Fruit fly (Drosophila melanogaster) whole organism, embryonic: ENCODE data around the gene CG7582.

Source experiments
- Atf-2 ChIP-seq: fragments of 200-800 bp; sonication (Bioruptor generic); optimal IDR thresholded peaks from 2 replicates; lab custom pipeline; 2016; ENCODE audit warnings: missing biosample characterization, missing genetic modification characterization
- B-H2 ChIP-seq: fragments of 200-800 bp; sonication (Bioruptor generic); optimal IDR thresholded peaks from 2 replicates; lab custom pipeline; 2018; ENCODE audit warnings: missing biosample characterization, mild to moderate bottlenecking, missing genetic modification characterization
- Bdp1 ChIP-seq: fragments of 200-800 bp; sonication (Bioruptor generic); optimal IDR thresholded peaks from 3 replicates; lab custom pipeline; 2016; ENCODE audit warnings: missing biosample characterization, missing genetic modification characterization
- CG10565 ChIP-seq: fragments of 200-800 bp; sonication (Bioruptor generic); optimal IDR thresholded peaks from 3 replicates; lab custom pipeline; 2016; ENCODE audit warnings: missing biosample characterization, mild to moderate bottlenecking, missing genetic modification characterization
- CG10654 ChIP-seq: fragments of 200-800 bp; sonication (Bioruptor generic); optimal IDR thresholded peaks from 2 replicates; lab custom pipeline; 2016; ENCODE audit warnings: missing biosample characterization, missing genetic modification characterization
- CG10959 ChIP-seq: fragments of 200-800 bp; sonication (Bioruptor generic); IDR thresholded peaks from 2 replicates; pipeline ENCODE4 v1.3.6; 2022; ENCODE audit warnings: missing biosample characterization, missing genetic modification characterization
- CG11695 ChIP-seq: fragments of 200-800 bp; sonication (Bioruptor generic); IDR thresholded peaks from 3 replicates; pipeline ENCODE4 v1.3.6; 2022; ENCODE audit warnings: missing biosample characterization, missing genetic modification characterization
- CG12155 ChIP-seq: fragments of 200-800 bp; sonication (Bioruptor generic); optimal IDR thresholded peaks from 3 replicates; lab custom pipeline; 2016; ENCODE audit warnings: missing biosample characterization, missing genetic modification characterization
- CG1233 ChIP-seq: fragments of 200-800 bp; sonication (Bioruptor generic); optimal IDR thresholded peaks from 4 replicates; lab custom pipeline; 2018; ENCODE audit warnings: missing biosample characterization, mild to moderate bottlenecking, missing genetic modification characterization
- CG15601 ChIP-seq: fragments of 200-800 bp; sonication (Bioruptor generic); optimal IDR thresholded peaks from 3 replicates; lab custom pipeline; 2019; ENCODE audit warnings: missing biosample characterization, mild to moderate bottlenecking, missing genetic modification characterization, moderate library complexity
- CG17912 ChIP-seq: fragments of 200-800 bp; sonication (Bioruptor generic); optimal IDR thresholded peaks from 2 replicates; lab custom pipeline; 2018; ENCODE audit warnings: missing biosample characterization, mild to moderate bottlenecking, missing genetic modification characterization
- CG2129 ChIP-seq: fragments of 200-800 bp; sonication (Bioruptor generic); IDR thresholded peaks from 2 replicates; pipeline ENCODE4 v1.3.6; 2022; ENCODE audit warnings: missing biosample characterization, missing genetic modification characterization; ENCODE audit not compliant: partially characterized antibody
- CG2712 ChIP-seq: fragments of 200-800 bp; optimal IDR thresholded peaks from 3 replicates; lab custom pipeline; 2019; ENCODE audit warnings: missing biosample characterization, mild to moderate bottlenecking, missing genetic modification characterization, moderate library complexity
- CG30020 ChIP-seq: fragments of 200-800 bp; optimal IDR thresholded peaks from 2 replicates; lab custom pipeline; 2019; ENCODE audit warnings: missing biosample characterization, mild to moderate bottlenecking, missing genetic modification characterization, moderate library complexity
- CG33557 ChIP-seq: fragments of 200-800 bp; sonication (Bioruptor generic); optimal IDR thresholded peaks from 2 replicates; lab custom pipeline; 2019; ENCODE audit warnings: missing biosample characterization, mild to moderate bottlenecking, missing genetic modification characterization, moderate library complexity
- CG4360 ChIP-seq: fragments of 200-800 bp; sonication (Bioruptor generic); IDR thresholded peaks from 2 replicates; pipeline ENCODE4 v1.3.6; 2022; ENCODE audit warnings: missing biosample characterization, missing genetic modification characterization
- CG4730 ChIP-seq: fragments of 200-800 bp; sonication (Bioruptor generic); IDR thresholded peaks from 2 replicates; pipeline ENCODE4 v1.3.6; 2022; ENCODE audit warnings: missing biosample characterization, missing genetic modification characterization
- CG4820 ChIP-seq: fragments of 200-800 bp; sonication (Bioruptor generic); optimal IDR thresholded peaks from 3 replicates; lab custom pipeline; 2016; ENCODE audit warnings: missing biosample characterization, missing genetic modification characterization
- CG8478 ChIP-seq: fragments of >200 bp; optimal IDR thresholded peaks from 2 replicates; lab custom pipeline; 2018
- CG9727 ChIP-seq: fragments of 200-800 bp; sonication (Bioruptor generic); optimal IDR thresholded peaks from 3 replicates; lab custom pipeline; 2017; ENCODE audit warnings: missing biosample characterization, mild to moderate bottlenecking, missing genetic modification characterization
- CG9797 ChIP-seq: fragments of 200-800 bp; sonication (Bioruptor generic); optimal IDR thresholded peaks from 3 replicates; lab custom pipeline; 2018; ENCODE audit warnings: missing biosample characterization, mild to moderate bottlenecking, missing genetic modification characterization
- CTCF ChIP-seq: fragments of 200-800 bp; sonication (Bioruptor generic); optimal IDR thresholded peaks from 2 replicates; lab custom pipeline; 2017; ENCODE audit warnings: missing biosample characterization, mild to moderate bottlenecking, missing genetic modification characterization, moderate library complexity
- Chrac-16 ChIP-seq: fragments of 200-800 bp; sonication (Bioruptor generic); optimal IDR thresholded peaks from 3 replicates; lab custom pipeline; 2016; ENCODE audit warnings: missing biosample characterization, missing genetic modification characterization
- E2f1 ChIP-seq: fragments of 200-800 bp; sonication (Bioruptor generic); IDR thresholded peaks from 2 replicates; pipeline ENCODE4 v1.3.6; 2022; ENCODE audit warnings: missing biosample characterization, missing genetic modification characterization
- Ets65A ChIP-seq: fragments of 200-800 bp; sonication (Bioruptor generic); peaks from one replicate; lab custom pipeline; 2016; ENCODE audit warnings: missing biosample characterization, missing genetic modification characterization
- HLH4C ChIP-seq: fragments of 200-800 bp; sonication (Bioruptor generic); IDR thresholded peaks from 3 replicates; pipeline ENCODE4 v1.3.6; 2022; ENCODE audit warnings: missing biosample characterization, missing genetic modification characterization; ENCODE audit not compliant: partially characterized antibody
- Med ChIP-seq: fragments of 200-800 bp; sonication (Bioruptor generic); peaks from one replicate; lab custom pipeline; 2016; ENCODE audit warnings: missing biosample characterization, missing genetic modification characterization, mild to moderate bottlenecking, inconsistent platforms, moderate library complexity
- NFAT ChIP-seq: fragments of 200-800 bp; sonication (Bioruptor generic); IDR thresholded peaks from 2 replicates; pipeline ENCODE4 v1.3.6; 2022; ENCODE audit warnings: missing biosample characterization, missing genetic modification characterization
- Neu2 ChIP-seq: fragments of 200-800 bp; sonication (Bioruptor generic); optimal IDR thresholded peaks from 3 replicates; lab custom pipeline; 2016; ENCODE audit warnings: missing biosample characterization, missing genetic modification characterization, borderline replicate concordance
- Oli ChIP-seq: fragments of 200-800 bp; sonication (Bioruptor generic); optimal IDR thresholded peaks from 2 replicates; lab custom pipeline; 2018; ENCODE audit warnings: missing biosample characterization, mild to moderate bottlenecking, missing genetic modification characterization, moderate library complexity
- cas ChIP-seq: fragments of 200-800 bp; sonication (Bioruptor generic); IDR thresholded peaks from 2 replicates; pipeline ENCODE4 v1.3.6; 2022; ENCODE audit warnings: missing biosample characterization, missing genetic modification characterization
- cwo ChIP-seq: fragments of 200-800 bp; sonication (Bioruptor generic); optimal IDR thresholded peaks from 3 replicates; lab custom pipeline; 2017; ENCODE audit warnings: missing biosample characterization, missing genetic modification characterization, mild to moderate bottlenecking, moderate library complexity, missing genetic modification reagents
- da ChIP-seq: fragments of 200-800 bp; sonication (Bioruptor generic); optimal IDR thresholded peaks from 2 replicates; lab custom pipeline; 2016; ENCODE audit warnings: missing biosample characterization, missing genetic modification characterization
- emc ChIP-seq: fragments of 200-800 bp; sonication (Bioruptor generic); optimal IDR thresholded peaks from 2 replicates; lab custom pipeline; 2016; ENCODE audit warnings: missing biosample characterization, missing genetic modification characterization
- exex ChIP-seq: fragments of 200-800 bp; sonication (Bioruptor generic); optimal IDR thresholded peaks from 4 replicates; lab custom pipeline; 2018; ENCODE audit warnings: missing biosample characterization, mild to moderate bottlenecking, missing genetic modification characterization, moderate library complexity
- grau ChIP-seq: fragments of 200-800 bp; optimal IDR thresholded peaks from 3 replicates; lab custom pipeline; 2019; ENCODE audit warnings: missing biosample characterization, mild to moderate bottlenecking, missing genetic modification characterization, moderate library complexity
- grn ChIP-seq: fragments of 200-800 bp; sonication (Bioruptor generic); optimal IDR thresholded peaks from 3 replicates; lab custom pipeline; 2017; ENCODE audit warnings: missing biosample characterization, missing genetic modification characterization
- gsb ChIP-seq: fragments of 200-800 bp; sonication (Bioruptor generic); IDR thresholded peaks from 2 replicates; pipeline ENCODE4 v1.3.6; 2022; ENCODE audit warnings: missing biosample characterization, missing genetic modification characterization
- ham ChIP-seq: fragments of 200-800 bp; sonication (Bioruptor generic); IDR thresholded peaks from 2 replicates; pipeline ENCODE4 v1.3.6; 2022; ENCODE audit warnings: missing biosample characterization, missing genetic modification characterization
- insv ChIP-seq, 2 experiments: fragments of 200-800 bp; sonication (Bioruptor generic); optimal IDR thresholded peaks; 3 replicates each; lab custom pipeline; 2016 to 2018; ENCODE audit warnings: missing biosample characterization in 2 of 2, missing genetic modification characterization in 2 of 2
- mam ChIP-seq: fragments of 200-800 bp; sonication (Bioruptor generic); optimal IDR thresholded peaks from 3 replicates; lab custom pipeline; 2016; ENCODE audit warnings: missing biosample characterization, missing genetic modification characterization
- org-1 ChIP-seq: fragments of 200-800 bp; sonication (Bioruptor generic); optimal IDR thresholded peaks from 2 replicates; lab custom pipeline; 2017; ENCODE audit warnings: missing biosample characterization, missing genetic modification characterization
- prd ChIP-seq, 3 experiments: fragments of >200 bp in 2 of 3; fragments of 200-800 bp in 1 of 3; sonication (Bioruptor generic) in 1 of 3; optimal IDR thresholded peaks in 2 of 3; IDR thresholded peaks in 1 of 3; 2 replicates in 2 of 3; 3 replicates in 1 of 3; pipeline versions ENCODE4 v1.3.6 to Lab custom; 2017 to 2022; ENCODE audit warnings: missing biosample characterization in 1 of 3, missing genetic modification characterization in 1 of 3
- ranshi ChIP-seq: fragments of 200-800 bp; sonication (Bioruptor generic); IDR thresholded peaks from 2 replicates; pipeline ENCODE4 v1.3.6; 2022; ENCODE audit warnings: missing biosample characterization, missing genetic modification characterization
- repo ChIP-seq: fragments of 200-800 bp; sonication (Bioruptor generic); optimal IDR thresholded peaks from 2 replicates; lab custom pipeline; 2016; ENCODE audit warnings: missing biosample characterization, missing genetic modification characterization
- run ChIP-seq: fragments of 200-800 bp; sonication (Bioruptor generic); optimal IDR thresholded peaks from 3 replicates; lab custom pipeline; 2018; ENCODE audit warnings: missing biosample characterization, mild to moderate bottlenecking, missing genetic modification characterization
- sens-2 ChIP-seq: fragments of 200-800 bp; sonication (Bioruptor generic); IDR thresholded peaks from 2 replicates; pipeline ENCODE4 v1.3.6; 2022; ENCODE audit warnings: missing biosample characterization, missing genetic modification characterization
- seq ChIP-seq: fragments of 200-800 bp; sonication (Bioruptor generic); IDR thresholded peaks from 2 replicates; pipeline ENCODE4 v1.3.6; 2022; ENCODE audit warnings: missing biosample characterization, missing genetic modification characterization
- sqz ChIP-seq: fragments of 200-800 bp; sonication (Bioruptor generic); optimal IDR thresholded peaks from 3 replicates; lab custom pipeline; 2018; ENCODE audit warnings: missing biosample characterization, mild to moderate bottlenecking, missing genetic modification characterization
- ttk ChIP-seq: fragments of 200-800 bp; sonication (Bioruptor generic); IDR thresholded peaks from 2 replicates; pipeline ENCODE4 v2.1.2; 2022; ENCODE audit warnings: missing biosample characterization, missing genetic modification characterization
- vvl ChIP-seq: fragments of 200-800 bp; sonication (Bioruptor generic); IDR thresholded peaks from 2 replicates; pipeline ENCODE4 v1.3.6; 2022; ENCODE audit warnings: missing biosample characterization, missing genetic modification characterization
- wek ChIP-seq: fragments of 200-800 bp; sonication (Bioruptor generic); optimal IDR thresholded peaks from 3 replicates; lab custom pipeline; 2018; ENCODE audit warnings: missing biosample characterization, mild to moderate bottlenecking, missing genetic modification characterization, moderate library complexity
- wor ChIP-seq: fragments of 200-800 bp; sonication (Bioruptor generic); IDR thresholded peaks from 2 replicates; pipeline ENCODE4 v1.3.6; 2022; ENCODE audit warnings: missing biosample characterization, missing genetic modification characterization

The CG7582 gene

dm6 chr3R:29711434-29711833, 29.4 kb upstream of the CG7582 start (continued):
- no peak for TF ChIP-seq CG8478 (lab: Kevin White, UChicago)
- TF ChIP-seq grau: peak; percentile 0
- TF ChIP-seq B-H2 (GFP tag; lab: Kevin White, UChicago): no peak
- TF ChIP-seq CG2712 (tag; lab: Kevin White, UChicago): peak; percentile 14
- TF ChIP-seq HLH4C (GFP tag; lab: Robert Waterston, UW): no peak
- TF ChIP-seq repo (GFP tag; lab: Kevin White, UChicago): no peak
- TF ChIP-seq prd (optimal IDR thresholded peaks at IDR 0.05; lab: Kevin White, UChicago): no peak
- TF ChIP-seq prd (GFP tag; IDR thresholded peaks at IDR 0.05; lab: Robert Waterston, UW): peak; percentile 55; the same call in 2 of the 3 replicates
- 0 out of 2 replicates have a peak, but pooled peaks have one; percentile 17 for TF ChIP-seq vvl (GFP tag; lab: Robert Waterston, UW)
- TF ChIP-seq E2f1 (GFP tag; lab: Robert Waterston, UW): no peak
- no peak for TF ChIP-seq CTCF (GFP tag; lab: Kevin White, UChicago)
- no peak for TF ChIP-seq Bdp1 (GFP tag; lab: Kevin White, UChicago)
- no peak for TF ChIP-seq ranshi (GFP tag; lab: Robert Waterston, UW)
- no peak for TF ChIP-seq CG15601
- TF ChIP-seq CG33557 (GFP tag; lab: Kevin White, UChicago): no peak
- no peak for TF ChIP-seq emc
- no peak for TF ChIP-seq cwo (GFP tag; lab: Kevin White, UChicago)
- no peak for TF ChIP-seq CG10654 (GFP tag; lab: Kevin White, UChicago)
- TF ChIP-seq gsb (GFP tag; lab: Robert Waterston, UW): no peak
- peak; percentile 5 for TF ChIP-seq CG9727 (GFP tag; lab: Kevin White, UChicago)
- TF ChIP-seq mam (GFP tag; lab: Kevin White, UChicago): no peak
- no peak for TF ChIP-seq run
- no peak for TF ChIP-seq da (GFP tag; lab: Kevin White, UChicago)
- TF ChIP-seq grn (GFP tag; lab: Kevin White, UChicago): no peak
- TF ChIP-seq CG1233 (GFP tag; lab: Kevin White, UChicago): no peak
- peak; percentile 18 for TF ChIP-seq Oli (tag; lab: Kevin White, UChicago)
- TF ChIP-seq Ets65A (GFP tag; lab: Kevin White, UChicago): no peak
- no peak for TF ChIP-seq NFAT (GFP tag; lab: Robert Waterston, UW)
- TF ChIP-seq org-1: no peak
- TF ChIP-seq exex: no peak
- peak; percentile 53 for TF ChIP-seq Med (GFP tag; lab: Kevin White, UChicago)
- TF ChIP-seq sqz (GFP tag; lab: Kevin White, UChicago): no peak
- TF ChIP-seq Atf-2 (GFP tag; lab: Kevin White, UChicago): no peak
- no peak for TF ChIP-seq CG4730
- 0 out of 2 replicates have a peak, but pooled peaks have one; percentile 14 for TF ChIP-seq sens-2 (GFP tag; lab: Robert Waterston, UW)
- TF ChIP-seq Neu2: no peak
- TF ChIP-seq CG4820 (GFP tag; lab: Kevin White, UChicago): no peak
- TF ChIP-seq CG30020: no peak
- no peak for TF ChIP-seq CG10565 (GFP tag; lab: Kevin White, UChicago)
- no peak for TF ChIP-seq CG17912 (GFP tag; lab: Kevin White, UChicago)
- TF ChIP-seq CG4360 (GFP tag; lab: Robert Waterston, UW): no peak
- no peak for TF ChIP-seq CG2129 (GFP tag; lab: Robert Waterston, UW)
- TF ChIP-seq CG9797: no peak
- no peak for TF ChIP-seq ham (GFP tag; lab: Robert Waterston, UW)
- no peak for TF ChIP-seq seq (GFP tag; lab: Robert Waterston, UW)
- no peak for TF ChIP-seq CG10959 (GFP tag; lab: Robert Waterston, UW)
- no peak for TF ChIP-seq Chrac-16
- TF ChIP-seq cas (GFP tag; lab: Robert Waterston, UW): no peak
- TF ChIP-seq ttk (GFP tag; lab: Robert Waterston, UW): peak; percentile 41; the same call in 1 of the 2 replicates
- no peak for TF ChIP-seq wek
- TF ChIP-seq wor (GFP tag; lab: Robert Waterston, UW): no peak
- no peak for TF ChIP-seq insv (GFP tag; optimal IDR thresholded peaks at IDR 0.05; lab: Kevin White, UChicago)
- no peak for TF ChIP-seq CG11695 (GFP tag; lab: Robert Waterston, UW)
- no peak for TF ChIP-seq CG12155 (GFP tag; lab: Kevin White, UChicago)
